Fruit fly (Drosophila melanogaster) whole organism, pupa: ENCODE data around the gene Sec20.

Source experiments
- CG10348 ChIP-seq: fragments of 200-800 bp; sonication (Bioruptor generic); IDR thresholded peaks from 2 replicates; pipeline ENCODE4 v1.3.6; 2022; ENCODE audit warnings: missing biosample characterization, missing genetic modification characterization
- CG12605 ChIP-seq: fragments of 200-800 bp; sonication (Bioruptor generic); IDR thresholded peaks from 2 replicates; pipeline ENCODE4 v1.3.6; 2022; ENCODE audit warnings: missing biosample characterization, missing genetic modification characterization
- CG13204 ChIP-seq: fragments of 200-800 bp; sonication (Bioruptor generic); optimal IDR thresholded peaks from 2 replicates; lab custom pipeline; 2018; ENCODE audit warnings: missing biosample characterization, mild to moderate bottlenecking, missing genetic modification characterization, moderate library complexity
- CG14655 ChIP-seq: fragments of 200-800 bp; sonication (Bioruptor generic); optimal IDR thresholded peaks from 3 replicates; lab custom pipeline; 2017; ENCODE audit warnings: mild to moderate bottlenecking, missing biosample characterization, missing genetic modification reagents, missing genetic modification characterization
- CG15710 ChIP-seq: fragments of 200-800 bp; sonication (Bioruptor generic); optimal IDR thresholded peaks from 2 replicates; lab custom pipeline; 2018; ENCODE audit warnings: missing biosample characterization, mild to moderate bottlenecking, missing genetic modification characterization, moderate library complexity
- CG17806 ChIP-seq: fragments of 200-800 bp; sonication (Bioruptor generic); optimal IDR thresholded peaks from 2 replicates; lab custom pipeline; 2018; ENCODE audit warnings: missing biosample characterization, mild to moderate bottlenecking, missing genetic modification characterization, moderate library complexity
- CG32121 ChIP-seq: fragments of 200-800 bp; sonication (Bioruptor generic); IDR thresholded peaks from 2 replicates; pipeline ENCODE4 v1.3.6; 2022; ENCODE audit warnings: missing biosample characterization, missing genetic modification characterization
- CG34367 ChIP-seq: fragments of 200-800 bp; sonication (Bioruptor generic); optimal IDR thresholded peaks from 2 replicates; lab custom pipeline; 2018; ENCODE audit warnings: missing biosample characterization, mild to moderate bottlenecking, missing genetic modification characterization
- CG4496 ChIP-seq: fragments of 200-800 bp; sonication (Bioruptor generic); IDR thresholded peaks from 3 replicates; pipeline ENCODE4 v1.3.6; 2022; ENCODE audit warnings: missing biosample characterization, missing genetic modification characterization
- CG8159 ChIP-seq: fragments of 200-800 bp; sonication (Bioruptor generic); optimal IDR thresholded peaks from 3 replicates; lab custom pipeline; 2018; ENCODE audit warnings: missing biosample characterization, mild to moderate bottlenecking, missing genetic modification characterization, moderate library complexity
- CG8301 ChIP-seq: fragments of 200-800 bp; sonication (Bioruptor generic); optimal IDR thresholded peaks from 2 replicates; lab custom pipeline; 2018; ENCODE audit warnings: missing biosample characterization, mild to moderate bottlenecking, missing genetic modification characterization
- CG9948 ChIP-seq: fragments of 200-800 bp; sonication (Bioruptor generic); optimal IDR thresholded peaks from 2 replicates; lab custom pipeline; 2018; ENCODE audit warnings: missing biosample characterization, mild to moderate bottlenecking, missing genetic modification characterization, moderate library complexity
- D1 ChIP-seq: fragments of 200-800 bp; sonication (Bioruptor generic); optimal IDR thresholded peaks from 2 replicates; lab custom pipeline; 2018; ENCODE audit warnings: missing biosample characterization, mild to moderate bottlenecking, missing genetic modification characterization, moderate library complexity
- EcR ChIP-seq: fragments of 200-800 bp; sonication (Bioruptor generic); optimal IDR thresholded peaks from 3 replicates; lab custom pipeline; 2019; ENCODE audit warnings: missing biosample characterization, missing genetic modification characterization, mild to moderate bottlenecking, moderate library complexity, missing genetic modification reagents
- Ets98B ChIP-seq: fragments of 200-800 bp; sonication (Bioruptor generic); IDR thresholded peaks from 2 replicates; pipeline ENCODE4 v1.3.6; 2022; ENCODE audit warnings: missing biosample characterization, missing genetic modification characterization
- Pif1A ChIP-seq: fragments of 200-800 bp; sonication (Bioruptor generic); optimal IDR thresholded peaks from 3 replicates; lab custom pipeline; 2016; ENCODE audit warnings: missing biosample characterization, missing genetic modification characterization
- Pif1B ChIP-seq: fragments of 200-800 bp; sonication (Bioruptor generic); optimal IDR thresholded peaks from 3 replicates; lab custom pipeline; 2016; ENCODE audit warnings: missing biosample characterization, missing genetic modification characterization
- Snoo ChIP-seq: fragments of 200-800 bp; sonication (Bioruptor generic); optimal IDR thresholded peaks from 3 replicates; lab custom pipeline; 2017; ENCODE audit warnings: missing biosample characterization, mild to moderate bottlenecking, missing genetic modification characterization, inconsistent platforms
- fd96Ca ChIP-seq: fragments of 200-800 bp; sonication (Bioruptor generic); IDR thresholded peaks from 3 replicates; pipeline ENCODE4 v1.3.6; 2022; ENCODE audit warnings: missing biosample characterization, missing genetic modification characterization
- gl ChIP-seq: fragments of 200-800 bp; sonication (Bioruptor generic); optimal IDR thresholded peaks from 2 replicates; lab custom pipeline; 2018; ENCODE audit warnings: missing biosample characterization, mild to moderate bottlenecking, missing genetic modification characterization
- rn ChIP-seq: fragments of 200-800 bp; sonication (Bioruptor generic); IDR thresholded peaks from 2 replicates; pipeline ENCODE4 v1.3.6; 2022; ENCODE audit warnings: missing biosample characterization, missing genetic modification characterization

Gene Sec20

DNA sequence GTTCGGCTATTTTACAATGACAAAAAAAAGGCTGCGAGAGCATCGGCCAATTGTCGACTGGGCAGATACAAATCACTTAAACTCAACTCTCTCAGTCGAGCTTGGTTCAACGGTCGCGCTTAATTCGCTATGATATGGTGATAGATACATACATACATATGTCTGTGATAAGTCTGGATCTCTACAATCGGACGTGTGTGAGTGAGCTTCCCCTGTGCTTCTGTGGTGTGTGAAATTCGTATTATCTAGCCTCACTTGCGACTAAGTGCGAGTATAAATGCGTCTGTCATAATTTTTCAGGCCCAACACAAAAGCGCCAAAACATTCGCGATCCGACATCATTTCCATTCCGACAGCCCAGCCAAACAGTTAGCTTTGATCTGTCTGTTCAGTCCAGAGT is 16.5 kb upstream of the Sec20 start, which contains the start of gene CG1213:
Gene CG1213 (plus strand): TSS at position 301 of the 400 bp plus-strand sequence.
- TF ChIP-seq CG4496 (GFP tag; lab: Robert Waterston, UW): no peak
- no peak for TF ChIP-seq CG32121 (GFP tag; lab: Robert Waterston, UW)
- no peak for TF ChIP-seq CG13204
- no peak for TF ChIP-seq CG8159
- no peak for TF ChIP-seq CG14655
- no peak for TF ChIP-seq CG10348 (GFP tag; lab: Robert Waterston, UW)
- TF ChIP-seq gl: no peak
- TF ChIP-seq, all 21 proteins: peak for 0

DNA sequence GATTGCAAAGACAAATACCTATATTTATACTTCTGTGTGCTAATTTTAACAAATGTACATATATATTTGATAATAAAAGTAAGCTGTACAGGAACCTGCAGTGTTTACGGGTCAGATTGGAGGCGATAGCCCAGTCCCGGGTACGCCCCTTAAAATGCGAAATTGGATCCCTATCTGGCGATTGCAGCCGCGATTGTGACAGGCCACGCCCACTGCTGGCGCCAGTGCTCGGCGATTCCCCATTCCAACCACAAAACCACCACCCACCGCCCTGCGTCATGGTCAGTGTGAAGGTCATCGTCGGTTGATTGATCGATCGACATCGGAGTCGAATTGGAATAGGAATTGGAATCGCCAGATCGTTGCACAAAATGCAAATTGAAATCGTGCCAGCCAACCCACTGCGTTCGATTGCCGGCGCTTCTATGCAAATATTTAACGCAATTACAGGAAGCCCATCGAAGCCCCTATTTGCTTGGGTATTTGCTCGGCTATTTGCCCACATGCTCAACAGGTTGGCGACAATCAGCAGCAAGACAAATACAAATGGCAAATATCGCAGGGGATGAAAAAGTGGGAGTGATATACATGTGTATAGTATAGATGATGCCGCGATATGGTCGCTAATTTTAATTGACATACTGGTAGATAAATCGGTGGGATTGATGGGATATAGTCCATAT is 14.5 kb upstream of the Sec20 start:
- TF ChIP-seq CG15710: no peak
- no peak for TF ChIP-seq CG10348 (GFP tag; lab: Robert Waterston, UW)
- TF ChIP-seq Pif1A (GFP tag; lab: Kevin White, UChicago): peak; percentile 69
- no peak for TF ChIP-seq CG32121 (GFP tag; lab: Robert Waterston, UW)
- no peak for TF ChIP-seq CG8159
- no peak for TF ChIP-seq gl
- TF ChIP-seq D1: no peak
- TF ChIP-seq CG4496 (GFP tag; lab: Robert Waterston, UW): peak; percentile 35; the same call in 1 of the 3 replicates
- TF ChIP-seq CG17806 (tag; lab: Kevin White, UChicago): peak; percentile 8
- TF ChIP-seq rn (GFP tag; lab: Robert Waterston, UW): no peak
- no peak for TF ChIP-seq CG12605 (GFP tag; lab: Robert Waterston, UW)
- peak; percentile 51 for TF ChIP-seq CG34367
- no peak for TF ChIP-seq CG13204
- TF ChIP-seq Ets98B (GFP tag; lab: Robert Waterston, UW): no peak
- TF ChIP-seq CG14655: peak; percentile 29
- TF ChIP-seq CG9948 (tag; lab: Kevin White, UChicago): no peak
- TF ChIP-seq Snoo: no peak
- no peak for TF ChIP-seq CG8301
- TF ChIP-seq fd96Ca (GFP tag; lab: Robert Waterston, UW): no peak
- TF ChIP-seq EcR (GFP tag; lab: Kevin White, UChicago): no peak
- TF ChIP-seq Pif1B (GFP tag; lab: Kevin White, UChicago): peak; percentile 33

DNA sequence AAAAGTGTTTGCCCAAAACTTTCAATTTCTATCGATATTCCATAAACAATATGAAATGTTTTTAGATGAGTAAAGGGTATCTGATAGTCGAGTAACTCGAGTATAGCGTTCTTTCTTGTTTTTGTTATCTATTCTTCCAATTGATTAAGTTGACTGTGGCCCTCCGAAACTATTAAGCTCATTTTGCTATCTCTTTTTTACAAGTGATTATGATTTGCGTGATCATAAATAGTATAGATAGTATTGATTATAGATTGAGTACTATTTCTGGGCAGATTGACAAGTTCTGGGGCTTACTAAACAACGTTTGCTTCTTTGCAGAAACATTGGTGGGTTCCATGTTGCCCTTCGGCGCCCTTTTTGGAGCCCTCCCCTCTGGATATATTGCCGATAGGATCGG is 12.2 kb upstream of the Sec20 start:
- TF ChIP-seq Ets98B (GFP tag; lab: Robert Waterston, UW): no peak
- no peak for TF ChIP-seq CG17806 (tag; lab: Kevin White, UChicago)
- no peak for TF ChIP-seq CG32121 (GFP tag; lab: Robert Waterston, UW)
- no peak for TF ChIP-seq rn (GFP tag; lab: Robert Waterston, UW)
- no peak for TF ChIP-seq EcR (GFP tag; lab: Kevin White, UChicago)
- no peak for TF ChIP-seq CG34367
- TF ChIP-seq Snoo: no peak
- TF ChIP-seq D1: no peak
- TF ChIP-seq Pif1B (GFP tag; lab: Kevin White, UChicago): no peak
- no peak for TF ChIP-seq CG15710
- TF ChIP-seq Pif1A (GFP tag; lab: Kevin White, UChicago): no peak
- no peak for TF ChIP-seq CG8159
- no peak for TF ChIP-seq gl
- TF ChIP-seq CG4496 (GFP tag; lab: Robert Waterston, UW): no peak

DNA sequence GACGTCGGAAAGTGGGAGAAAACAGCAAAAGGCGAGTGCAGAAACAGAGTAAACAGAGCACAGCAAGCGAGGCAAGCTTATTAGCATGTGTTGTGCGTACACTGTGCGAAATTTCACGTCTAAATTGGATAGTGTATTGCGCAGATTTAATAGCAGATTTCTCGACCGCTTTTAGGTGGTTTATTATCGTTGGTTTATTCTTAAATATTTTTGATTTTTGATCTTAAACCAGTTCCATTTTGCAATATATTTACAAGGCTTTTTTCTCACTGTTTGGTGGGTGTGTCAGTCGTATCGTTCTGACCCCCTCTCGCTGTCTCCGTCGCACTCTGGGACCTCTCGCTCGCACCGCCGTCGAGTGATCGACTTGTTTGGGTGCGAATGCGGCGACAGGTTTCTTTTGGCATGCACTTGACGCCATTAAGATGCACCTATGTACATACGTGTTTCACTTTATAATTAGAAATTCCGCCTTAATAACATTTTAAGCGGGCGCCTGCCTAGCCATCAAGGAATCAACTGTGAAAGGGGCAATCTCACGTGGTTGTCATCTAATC is 9.7 kb upstream of the Sec20 start:
- TF ChIP-seq CG4496 (GFP tag; lab: Robert Waterston, UW) (peak; percentile 96), Pif1A (GFP tag; lab: Kevin White, UChicago) (peak; percentile 89), CG12605 (GFP tag; lab: Robert Waterston, UW) (peak; percentile 90), CG8159 (peak; percentile 83), Ets98B (GFP tag; lab: Robert Waterston, UW) (peak; percentile 96), CG8301 (peak; percentile 95), gl (peak; percentile 55), Snoo (peak; percentile 85), CG13204 (no peak), fd96Ca (GFP tag; lab: Robert Waterston, UW) (peak; percentile 97), Pif1B (GFP tag; lab: Kevin White, UChicago) (peak; percentile 87), CG32121 (GFP tag; lab: Robert Waterston, UW) (peak; percentile 92), CG14655 (peak; percentile 93), D1 (no peak), CG10348 (GFP tag; lab: Robert Waterston, UW) (peak; percentile 64; the same call in 1 of the 2 replicates), CG9948 (tag; lab: Kevin White, UChicago) (no peak), CG34367 (peak; percentile 77), rn (GFP tag; lab: Robert Waterston, UW) (peak; percentile 88), EcR (GFP tag; lab: Kevin White, UChicago) (peak; percentile 12), CG17806 (tag; lab: Kevin White, UChicago) (peak; percentile 76), CG15710 (peak; percentile 81)

DNA sequence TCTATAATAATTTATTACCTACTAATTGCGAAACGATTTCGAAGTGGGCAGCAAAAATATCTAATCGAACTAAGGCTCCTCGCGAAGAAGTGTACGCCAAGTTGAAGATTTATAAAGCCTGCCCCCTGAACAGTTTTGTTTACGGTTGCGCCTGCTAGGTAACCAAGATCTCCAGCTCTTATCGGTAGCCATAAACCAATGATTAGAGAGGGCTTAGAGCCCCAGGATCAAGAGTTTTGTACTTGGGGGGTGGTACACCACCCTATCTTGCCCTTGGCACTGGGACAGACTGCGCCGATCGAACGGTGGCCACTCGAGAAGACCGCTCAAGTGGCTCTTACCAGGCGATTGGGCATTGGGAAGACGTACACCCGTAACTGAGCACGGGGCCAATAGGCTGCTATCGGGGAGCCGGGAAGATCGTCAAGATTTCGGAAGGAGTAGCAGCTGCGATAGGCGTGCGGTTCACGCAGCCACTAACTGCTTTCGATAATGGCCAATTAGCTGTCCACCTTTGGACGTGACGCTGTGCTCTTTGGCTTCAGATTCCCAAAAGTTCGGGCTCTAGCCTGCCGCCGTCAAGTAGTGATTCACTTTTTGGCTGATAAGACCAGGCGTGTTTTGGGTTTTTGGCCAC is 8.1 kb upstream of the Sec20 start:
- TF ChIP-seq CG8301: no peak
- TF ChIP-seq EcR (GFP tag; lab: Kevin White, UChicago): no peak
- no peak for TF ChIP-seq gl
- no peak for TF ChIP-seq CG10348 (GFP tag; lab: Robert Waterston, UW)
- TF ChIP-seq CG12605 (GFP tag; lab: Robert Waterston, UW): no peak
- TF ChIP-seq CG13204: no peak
- TF ChIP-seq Ets98B (GFP tag; lab: Robert Waterston, UW): no peak
- no peak for TF ChIP-seq CG4496 (GFP tag; lab: Robert Waterston, UW)
- TF ChIP-seq CG9948 (tag; lab: Kevin White, UChicago): no peak
- no peak for TF ChIP-seq CG17806 (tag; lab: Kevin White, UChicago)
- TF ChIP-seq CG34367: no peak
